Worm (Caenorhabditis elegans): ENCODE measurements around the gene irld-1.

DNA sequence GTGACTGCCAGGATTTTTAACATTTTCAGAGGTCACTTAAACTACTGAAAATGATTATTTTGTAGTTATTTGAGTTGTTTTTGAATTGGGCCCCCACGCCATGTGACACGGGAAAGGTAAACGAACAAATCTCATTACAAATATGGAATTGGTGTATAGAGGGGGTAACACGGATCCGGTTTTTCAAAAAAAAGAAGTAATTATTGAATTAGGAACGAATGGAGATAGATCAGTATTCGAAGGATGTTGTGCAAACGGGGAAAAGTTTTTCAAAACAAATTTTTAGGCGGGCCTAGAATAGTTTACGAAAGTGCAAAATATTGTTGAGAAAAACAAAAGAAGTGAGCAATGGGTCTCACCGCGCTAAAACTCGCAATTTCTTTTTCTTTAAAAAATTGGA, 29.9 kb downstream of the irld-1 start, which contains the start of gene F32D1.11:
- TF ChIP-seq pha-4 (tag; optimal IDR thresholded peaks at IDR 0.05) (no peak), snpc-4 (GFP tag; optimal IDR thresholded peaks at IDR 0.05) (no peak), snpc-4 (tag; optimal IDR thresholded peaks at IDR 0.05) (no peak), ztf-18 (tag; optimal IDR thresholded peaks at IDR 0.05) (no peak), nhr-179 (tag; optimal IDR thresholded peaks at IDR 0.05) (no peak), lsy-27 (tag; optimal IDR thresholded peaks at IDR 0.05; ENCODE audit: borderline replicate concordance, insufficient read depth) (no peak), die-1 (tag; optimal IDR thresholded peaks at IDR 0.05) (no peak), C17E4.6 (GFP tag; IDR thresholded peaks at IDR 0.05) (no peak), lin-35 (GFP tag; optimal IDR thresholded peaks at IDR 0.05) (no peak), dpl-1 (GFP tag; optimal IDR thresholded peaks at IDR 0.05) (no peak), F49E8.2 (tag; optimal IDR thresholded peaks at IDR 0.05; ENCODE audit: insufficient read depth) (no peak), pbrm-1 (GFP tag; IDR thresholded peaks at IDR 0.05) (no peak)

Measured in whole organism, young adult.